Worm (Caenorhabditis elegans): ENCODE results near the gene B0035.13.
A peak's percentile ranks its signal among the peaks of the same experiment; 100 is the strongest.

B0035.13 gene

DNA sequence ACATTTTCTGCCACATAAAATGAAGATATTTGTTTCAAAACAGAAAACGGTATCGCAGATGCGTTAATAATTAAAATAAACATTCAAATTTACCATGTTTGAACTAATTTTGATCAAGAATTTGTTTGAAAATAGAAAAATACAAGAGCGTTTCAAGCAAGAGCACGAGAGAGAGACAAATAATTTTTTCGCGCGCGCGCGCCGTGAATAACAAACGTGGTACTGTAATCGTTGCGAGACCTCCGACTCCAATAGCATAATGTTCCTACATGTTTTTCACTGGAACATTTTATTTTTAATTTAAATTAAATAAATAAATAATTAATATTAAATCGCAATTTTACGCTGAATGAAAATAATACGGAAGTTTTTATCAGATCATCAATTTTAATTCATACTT lies 30.5 kb upstream of the B0035.13 start, which contains the start of gene F54E12.2 (continued):
- TF ChIP-seq egl-18 (GFP tag; IDR thresholded peaks at IDR 0.05) (no peak), efl-1 (GFP tag; optimal IDR thresholded peaks at IDR 0.05) (peak; percentile 98), hlh-12 (tag; optimal IDR thresholded peaks at IDR 0.05) (no peak), hsf-1 (GFP tag; IDR thresholded peaks at IDR 0.05) (peak; percentile 91), ekl-4 (GFP tag; IDR thresholded peaks at IDR 0.05) (peak; percentile 30; the same call in 1 of the 2 replicates), egl-44 (GFP tag; IDR thresholded peaks at IDR 0.05) (no peak), hrde-1 (tag; optimal IDR thresholded peaks at IDR 0.05; ENCODE audit: borderline replicate concordance) (no peak), attf-6 (GFP tag; IDR thresholded peaks at IDR 0.05) (peak; percentile 68), D2030.7 (GFP tag; IDR thresholded peaks at IDR 0.05) (peak; percentile 98), hmg-1.2 (GFP tag; IDR thresholded peaks at IDR 0.05) (peak; percentile 66), F33H1.4 (GFP tag; IDR thresholded peaks at IDR 0.05) (peak; percentile 99)

DNA sequence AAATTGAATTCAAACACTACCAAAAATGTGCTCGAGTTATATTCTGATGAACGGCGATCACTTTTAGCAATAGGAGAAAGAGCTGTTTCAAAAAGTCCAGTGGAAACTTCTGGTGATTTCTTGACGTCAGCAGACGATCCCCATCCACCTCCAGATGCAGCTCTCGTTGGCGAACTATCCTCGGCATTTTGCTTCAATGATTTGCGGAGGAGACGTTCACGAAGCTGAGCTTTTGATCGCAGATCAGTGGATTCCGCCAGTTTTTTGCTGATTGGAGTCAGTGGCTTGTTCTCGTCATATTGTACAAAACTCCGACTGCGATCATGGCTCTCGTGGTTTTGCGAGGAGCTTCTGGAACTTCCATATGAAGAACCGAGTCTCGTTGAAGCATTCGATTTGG lies 29.7 kb upstream of the B0035.13 start:
- no peak for TF ChIP-seq ztf-3 (GFP tag; optimal IDR thresholded peaks at IDR 0.05)
- TF ChIP-seq ztf-18 (tag; optimal IDR thresholded peaks at IDR 0.05): no peak
- no peak for TF ChIP-seq nfya-2 (GFP tag; IDR thresholded peaks at IDR 0.05)
- TF ChIP-seq ZK185.1 (tag; optimal IDR thresholded peaks at IDR 0.05; ENCODE audit: poor library complexity, severe bottlenecking): no peak
- no peak for TF ChIP-seq attf-5 (GFP tag; optimal IDR thresholded peaks at IDR 0.05)
- no peak for TF ChIP-seq egl-18 (GFP tag; IDR thresholded peaks at IDR 0.05)
- TF ChIP-seq atf-7 (tag; optimal IDR thresholded peaks at IDR 0.05): no peak
- no peak for TF ChIP-seq B0019.2 (GFP tag; conservative IDR thresholded peaks at IDR 0.05)
- no peak for TF ChIP-seq lin-26 (GFP tag; IDR thresholded peaks at IDR 0.05)
- no peak for TF ChIP-seq let-526 (GFP tag; IDR thresholded peaks at IDR 0.05)
- no peak for TF ChIP-seq K12H6.12 (tag; optimal IDR thresholded peaks at IDR 0.05)
- TF ChIP-seq chd-7 (tag; optimal IDR thresholded peaks at IDR 0.05): no peak

DNA sequence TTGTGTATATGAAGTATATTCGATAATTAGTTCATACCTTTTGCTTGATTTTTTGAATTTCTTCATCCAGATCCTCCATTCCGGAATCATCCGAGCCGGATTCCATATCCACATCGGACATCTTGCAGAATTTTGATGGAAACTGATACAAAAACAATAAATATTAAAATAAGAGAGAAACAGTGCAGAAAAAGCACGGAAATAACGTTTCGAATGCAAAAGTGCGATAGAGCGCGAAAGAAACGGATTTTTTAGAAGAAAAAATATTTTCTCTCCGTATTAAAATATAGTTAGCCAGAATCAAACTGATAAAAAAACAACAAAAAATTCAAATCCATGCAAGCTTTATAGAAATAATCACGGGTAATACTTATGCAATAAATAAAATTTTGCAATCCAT lies 26.2 kb upstream of the B0035.13 start, which contains the start of gene sart-3:
TSS of gene sart-3 (minus strand) at position 219 of the 400 bp plus-strand sequence.
- TF ChIP-seq F57A8.1 (GFP tag; optimal IDR thresholded peaks at IDR 0.05) (no peak), ceh-79 (tag; optimal IDR thresholded peaks at IDR 0.05) (no peak), ama-1 (optimal IDR thresholded peaks at IDR 0.05) (no peak), ama-1 (GFP tag; optimal IDR thresholded peaks at IDR 0.05) (peak in 1 of 2 experiments; percentile 73), akir-1 (GFP tag; optimal IDR thresholded peaks at IDR 0.05) (no peak), B0336.3 (GFP tag; IDR thresholded peaks at IDR 0.05) (no peak), lin-54 (GFP tag; optimal IDR thresholded peaks at IDR 0.05) (peak; percentile 5), hrde-1 (tag; optimal IDR thresholded peaks at IDR 0.05; ENCODE audit: borderline replicate concordance) (peak; percentile 45), D2030.7 (GFP tag; IDR thresholded peaks at IDR 0.05) (no peak), ztf-26 (tag; optimal IDR thresholded peaks at IDR 0.05) (no peak), attf-3 (GFP tag; conservative IDR thresholded peaks at IDR 0.05) (no peak), sdz-38 (tag; optimal IDR thresholded peaks at IDR 0.05) (no peak), dpff-1 (tag; optimal IDR thresholded peaks at IDR 0.05) (no peak), B0035.1 (tag; optimal IDR thresholded peaks at IDR 0.05) (no peak), tbp1 (GFP tag; optimal IDR thresholded peaks at IDR 0.05) (no peak), F49E8.2 (tag; optimal IDR thresholded peaks at IDR 0.05; ENCODE audit: insufficient read depth) (no peak), fkh-3 (tag; optimal IDR thresholded peaks at IDR 0.05) (no peak), nfya-1 (tag; optimal IDR thresholded peaks at IDR 0.05; ENCODE audit: borderline replicate concordance, insufficient read depth) (no peak), F10E7.11 (tag; optimal IDR thresholded peaks at IDR 0.05) (no peak), hlh-26 (GFP tag; conservative IDR thresholded peaks at IDR 0.05) (no peak), F23B12.7 (tag; optimal IDR thresholded peaks at IDR 0.05; ENCODE audit: insufficient read depth) (no peak), Y95B8A.8 (GFP tag; IDR thresholded peaks at IDR 0.05) (no peak), aptf-3 (GFP tag; IDR thresholded peaks at IDR 0.05) (no peak)
